Worm (Caenorhabditis elegans): Measurements from ENCODE around the gene cest-17.
A peak's percentile ranks its signal among the peaks of the same experiment; 100 is the strongest.

- TF ChIP-seq lin-15B (tag; optimal IDR thresholded peaks at IDR 0.05) (no peak), aly-2 (tag; optimal IDR thresholded peaks at IDR 0.05) (no peak), ceh-82 (tag; optimal IDR thresholded peaks at IDR 0.05) (no peak), efl-1 (optimal IDR thresholded peaks at IDR 0.05) (no peak), efl-1 (GFP tag; optimal IDR thresholded peaks at IDR 0.05 in 1 of 2) (peak in 1 of 2 experiments; percentile 36), pqm-1 (tag; optimal IDR thresholded peaks at IDR 0.05) (no peak), tlp-1 (tag; optimal IDR thresholded peaks at IDR 0.05) (no peak), elt-2 (tag; optimal IDR thresholded peaks at IDR 0.05) (no peak), nhr-28 (tag; optimal IDR thresholded peaks at IDR 0.05) (no peak), nhr-237 (tag; optimal IDR thresholded peaks at IDR 0.05) (no peak), fkh-10 (GFP tag; optimal IDR thresholded peaks at IDR 0.05) (no peak), zag-1 (tag; optimal IDR thresholded peaks at IDR 0.05) (no peak)
These were observed 21.5 kb downstream of the cest-17 start, which contains the start of gene pax-1 for ce11 chrV:8224634-8225033.

All from whole organism, L1 larva.